Worm (Caenorhabditis elegans) whole organism, L4 larva: ENCODE measurements around the gene M142.8.

ENCODE experiments used
- D1046.2 ChIP-seq: fragments of 200-800 bp; sonication (Bioruptor generic); IDR thresholded peaks from 2 replicates; pipeline ENCODE4 v1.3.6; 2022; ENCODE audit warnings: missing genetic modification characterization, missing compliant biosample characterization
- F26F4.8 ChIP-seq: fragments of 200-800 bp; sonication (Bioruptor generic); conservative IDR thresholded peaks from 2 replicates; pipeline ENCODE4 v1.3.6; 2022; ENCODE audit warnings: missing genetic modification characterization, missing compliant biosample characterization
- F37D6.2 ChIP-seq: sonication (generic microtip); optimal IDR thresholded peaks from 2 replicates; lab custom pipeline; 2016; ENCODE audit warnings: mild to moderate bottlenecking, missing genetic modification characterization, missing compliant biosample characterization
- F49E8.2 ChIP-seq: sonication (generic microtip); optimal IDR thresholded peaks from 2 replicates; lab custom pipeline; 2016; ENCODE audit warnings: missing compliant biosample characterization, mild to moderate bottlenecking, missing genetic modification characterization, borderline replicate concordance
- T20F7.1 ChIP-seq: fragments of 200-800 bp; sonication (Bioruptor generic); optimal IDR thresholded peaks from 2 replicates; lab custom pipeline; 2018; ENCODE audit warnings: mild to moderate bottlenecking, missing genetic modification characterization, missing compliant biosample characterization
- Y48G9A.11 ChIP-seq: fragments of 200-800 bp; sonication (Bioruptor generic); IDR thresholded peaks from 2 replicates; pipeline ENCODE4 v1.3.6; 2022; ENCODE audit warnings: missing genetic modification reagents, missing genetic modification characterization, missing compliant biosample characterization
- Y75B8A.6 ChIP-seq: fragments of 200-800 bp; sonication (Bioruptor generic); IDR thresholded peaks from 2 replicates; pipeline ENCODE4 v1.3.6; 2022; ENCODE audit warnings: missing genetic modification reagents, missing genetic modification characterization, missing compliant biosample characterization
- ZK337.2 ChIP-seq: fragments of 200-800 bp; sonication (Bioruptor generic); IDR thresholded peaks from 2 replicates; pipeline ENCODE4 v1.3.6; 2022; ENCODE audit warnings: missing genetic modification reagents, missing genetic modification characterization, missing compliant biosample characterization
- ZK546.5 ChIP-seq, 2 experiments: sonication (generic microtip); optimal IDR thresholded peaks; 2 replicates each; lab custom pipeline; 2017; ENCODE audit warnings: missing biosample characterization in 2 of 2, missing genetic modification characterization in 2 of 2
- aha-1 ChIP-seq: fragments of 150-350 bp; peaks from one replicate; lab custom pipeline; 2014; ENCODE audit warnings: missing biosample characterization, missing genetic modification characterization
- ceh-20 ChIP-seq: fragments of 200-800 bp; sonication (Bioruptor generic); IDR thresholded peaks from 2 replicates; pipeline ENCODE4 v1.3.6; 2022; ENCODE audit warnings: missing genetic modification reagents, missing genetic modification characterization, missing compliant biosample characterization
- ceh-28 ChIP-seq: fragments of 150-350 bp; optimal IDR thresholded peaks from 2 replicates; lab custom pipeline; 2014; ENCODE audit warnings: missing biosample characterization, missing genetic modification reagents, missing genetic modification characterization
- ceh-32 ChIP-seq: sonication (generic microtip); optimal IDR thresholded peaks from 2 replicates; lab custom pipeline; 2016; ENCODE audit warnings: mild to moderate bottlenecking, missing genetic modification characterization, missing compliant biosample characterization; ENCODE audit not compliant: poor library complexity
- ceh-82 ChIP-seq: sonication (generic microtip); optimal IDR thresholded peaks from 2 replicates; lab custom pipeline; 2017; ENCODE audit warnings: missing biosample characterization, missing genetic modification characterization
- cey-2 ChIP-seq: sonication (generic microtip); optimal IDR thresholded peaks from 3 replicates; lab custom pipeline; 2017; ENCODE audit warnings: missing genetic modification characterization, mild to moderate bottlenecking, missing compliant biosample characterization, antibody characterized with exemption, borderline replicate concordance; ENCODE audit not compliant: insufficient read depth
- ctbp-1 ChIP-seq: fragments of 200-800 bp; sonication (Bioruptor generic); IDR thresholded peaks from 2 replicates; pipeline ENCODE4 v1.3.6; 2022; ENCODE audit warnings: missing genetic modification reagents, missing genetic modification characterization, missing compliant biosample characterization
- daf-12 ChIP-seq: fragments of 150-350 bp; optimal IDR thresholded peaks from 2 replicates; lab custom pipeline; 2014; ENCODE audit warnings: missing biosample characterization, missing genetic modification reagents, missing genetic modification characterization
- daf-19 ChIP-seq: fragments of 200-800 bp; sonication (Bioruptor generic); conservative IDR thresholded peaks from 2 replicates; pipeline ENCODE4 v1.3.6; 2022; ENCODE audit warnings: missing genetic modification characterization, missing compliant biosample characterization
- dmd-8 ChIP-seq: fragments of 200-800 bp; sonication (Bioruptor generic); IDR thresholded peaks from 2 replicates; pipeline ENCODE4 v1.3.6; 2022; ENCODE audit warnings: missing genetic modification characterization, missing compliant biosample characterization
- dpl-1 ChIP-seq: fragments of 150-350 bp; optimal IDR thresholded peaks from 2 replicates; lab custom pipeline; 2014; ENCODE audit warnings: missing biosample characterization, missing genetic modification reagents, missing genetic modification characterization
- dve-1 ChIP-seq: sonication (generic microtip); optimal IDR thresholded peaks from 2 replicates; lab custom pipeline; 2017; ENCODE audit warnings: antibody characterized with exemption, mild to moderate bottlenecking, missing genetic modification characterization, missing compliant biosample characterization; ENCODE audit not compliant: insufficient read depth
- egl-43 ChIP-seq: fragments of 200-800 bp; sonication (Bioruptor generic); IDR thresholded peaks from 2 replicates; pipeline ENCODE4 v1.3.6; 2022; ENCODE audit warnings: missing genetic modification reagents, missing genetic modification characterization, missing compliant biosample characterization
- hlh-11 ChIP-seq: fragments of 200-800 bp; sonication (Bioruptor generic); optimal IDR thresholded peaks from 2 replicates; lab custom pipeline; 2018; ENCODE audit warnings: mild to moderate bottlenecking, missing genetic modification characterization, missing compliant biosample characterization
- lin-1 ChIP-seq: fragments of 200-800 bp; sonication (Bioruptor generic); IDR thresholded peaks from 2 replicates; pipeline ENCODE4 v1.3.6; 2022; ENCODE audit warnings: missing genetic modification reagents, missing genetic modification characterization, missing compliant biosample characterization
- lin-13 ChIP-seq: fragments of 150-350 bp; optimal IDR thresholded peaks from 2 replicates; lab custom pipeline; 2014; ENCODE audit warnings: missing biosample characterization, missing genetic modification reagents, missing genetic modification characterization
- lin-29 ChIP-seq: fragments of 200-800 bp; sonication (Bioruptor generic); IDR thresholded peaks from 2 replicates; pipeline ENCODE4 v1.3.6; 2022; ENCODE audit warnings: missing genetic modification reagents, missing genetic modification characterization, missing compliant biosample characterization
- lin-39 ChIP-seq: fragments of 150-350 bp; optimal IDR thresholded peaks from 2 replicates; lab custom pipeline; 2014; ENCODE audit warnings: missing biosample characterization, missing genetic modification reagents, missing genetic modification characterization
- lir-3 ChIP-seq: sonication (generic microtip); optimal IDR thresholded peaks from 2 replicates; lab custom pipeline; 2016; ENCODE audit warnings: mild to moderate bottlenecking, missing genetic modification characterization, missing compliant biosample characterization
- lsy-2 ChIP-seq, 2 experiments: fragments of 150-350 bp in 1 of 2; sonication (generic microtip) in 1 of 2; optimal IDR thresholded peaks; 2 replicates each; lab custom pipeline; 2014 to 2017; ENCODE audit warnings: missing biosample characterization in 2 of 2, missing genetic modification characterization in 2 of 2
- madf-9 ChIP-seq: fragments of 200-800 bp; sonication (Bioruptor generic); conservative IDR thresholded peaks from 2 replicates; pipeline ENCODE4 v1.3.6; 2022; ENCODE audit warnings: missing genetic modification reagents, missing genetic modification characterization, missing compliant biosample characterization
- mdl-1 ChIP-seq, 2 experiments: fragments of 150-350 bp in 1 of 2; sonication (generic microtip) in 1 of 2; optimal IDR thresholded peaks; 2 replicates each; lab custom pipeline; 2014 to 2017; ENCODE audit warnings: missing biosample characterization in 2 of 2, missing genetic modification characterization in 2 of 2
- mes-2 ChIP-seq: sonication (generic microtip); optimal IDR thresholded peaks from 2 replicates; lab custom pipeline; 2016; ENCODE audit warnings: missing genotype, mild to moderate bottlenecking, missing genetic modification characterization, missing compliant biosample characterization; ENCODE audit not compliant: poor library complexity, severe bottlenecking
- mxl-2 ChIP-seq: fragments of 200-800 bp; sonication (Bioruptor generic); conservative IDR thresholded peaks from 2 replicates; pipeline ENCODE4 v1.3.6; 2022; ENCODE audit warnings: missing genetic modification reagents, missing genetic modification characterization, missing compliant biosample characterization
- nhr-237 ChIP-seq: sonication (generic microtip); optimal IDR thresholded peaks from 2 replicates; lab custom pipeline; 2017; ENCODE audit warnings: missing biosample characterization, missing genetic modification characterization
- nhr-6 ChIP-seq: fragments of 150-350 bp; optimal IDR thresholded peaks from 2 replicates; lab custom pipeline; 2014; ENCODE audit warnings: missing biosample characterization, missing genetic modification characterization
- rbr-2 ChIP-seq: sonication (generic microtip); optimal IDR thresholded peaks from 2 replicates; lab custom pipeline; 2016; ENCODE audit warnings: missing genotype, missing genetic modification characterization, missing compliant biosample characterization
- saeg-2 ChIP-seq: fragments of 200-800 bp; sonication (Bioruptor generic); IDR thresholded peaks from 2 replicates; pipeline ENCODE4 v1.3.6; 2022; ENCODE audit warnings: missing genetic modification reagents, missing genetic modification characterization, missing compliant biosample characterization
- sdz-12 ChIP-seq: fragments of 200-800 bp; sonication (Bioruptor generic); optimal IDR thresholded peaks from 2 replicates; lab custom pipeline; 2018; ENCODE audit warnings: mild to moderate bottlenecking, missing genetic modification characterization, missing compliant biosample characterization
- set-16 ChIP-seq: fragments of 200-800 bp; sonication (Bioruptor generic); IDR thresholded peaks from 2 replicates; pipeline ENCODE4 v1.3.6; 2022; ENCODE audit warnings: missing genetic modification reagents, missing genetic modification characterization, missing compliant biosample characterization
- skn-1 ChIP-seq: fragments of 150-350 bp; optimal IDR thresholded peaks from 2 replicates; lab custom pipeline; 2014; ENCODE audit warnings: missing biosample characterization, missing genetic modification characterization
- snpc-1.2 ChIP-seq: fragments of 200-800 bp; sonication (Bioruptor generic); IDR thresholded peaks from 2 replicates; pipeline ENCODE4 v1.3.6; 2022; ENCODE audit warnings: missing genetic modification reagents, missing genetic modification characterization, missing compliant biosample characterization
- tag-97 ChIP-seq: fragments of 200-800 bp; sonication (Bioruptor generic); IDR thresholded peaks from 2 replicates; pipeline ENCODE4 v1.3.6; 2022; ENCODE audit warnings: missing genetic modification characterization, missing compliant biosample characterization
- unc-130 ChIP-seq: sonication (generic microtip); optimal IDR thresholded peaks from 2 replicates; lab custom pipeline; 2016; ENCODE audit warnings: missing genetic modification reagents, missing genetic modification characterization, missing compliant biosample characterization
- zip-2 ChIP-seq: fragments of 150-350 bp; optimal IDR thresholded peaks from 2 replicates; lab custom pipeline; 2014; ENCODE audit warnings: missing biosample characterization, missing genetic modification characterization
- ztf-11 ChIP-seq: fragments of 150-350 bp; optimal IDR thresholded peaks from 2 replicates; lab custom pipeline; 2014; ENCODE audit warnings: missing biosample characterization, missing genetic modification characterization

Gene M142.8

DNA sequence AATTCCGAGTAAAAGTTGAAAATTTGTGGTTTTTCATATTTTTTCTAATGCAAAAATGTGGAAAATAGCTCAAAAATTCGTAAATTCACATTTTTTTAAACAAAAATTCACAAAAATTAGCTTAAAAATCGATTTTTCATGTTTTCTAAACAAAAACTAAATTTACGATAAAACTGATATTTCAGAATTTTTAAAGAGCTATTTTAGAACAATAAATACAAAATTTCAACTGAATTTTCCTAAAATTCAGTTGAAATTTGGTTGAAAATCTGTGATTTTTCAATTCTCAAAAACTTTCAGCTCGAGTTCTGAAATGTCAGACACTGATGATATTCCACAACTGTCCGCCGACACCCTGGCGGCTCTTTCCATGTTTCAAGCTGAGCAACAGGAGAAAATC is at the start of gene M142.8:
TSS of gene M142.8 (plus strand) at position 301 of the 400 bp plus-strand sequence.
- TF ChIP-seq daf-12 (tag; lab: Kevin White, UChicago) (no peak), saeg-2 (GFP tag; lab: Robert Waterston, UW) (no peak), F49E8.2 (tag; lab: Kevin White, UChicago) (no peak), dmd-8 (GFP tag; lab: Robert Waterston, UW) (no peak), dve-1 (tag; lab: Kevin White, UChicago) (no peak), zip-2 (tag; lab: Kevin White, UChicago) (no peak), mxl-2 (GFP tag; lab: Robert Waterston, UW) (no peak), snpc-1.2 (GFP tag; lab: Robert Waterston, UW) (no peak), dpl-1 (no peak), ctbp-1 (GFP tag; lab: Robert Waterston, UW) (no peak), egl-43 (no peak), skn-1 (tag; lab: Kevin White, UChicago) (no peak), ceh-20 (GFP tag; lab: Robert Waterston, UW) (no peak), ztf-11 (tag; lab: Kevin White, UChicago) (no peak), D1046.2 (no peak), ZK337.2 (no peak), rbr-2 (no peak), lsy-2 (tag; optimal IDR thresholded peaks at IDR 0.05; lab: Kevin White, UChicago) (no peak)
- TF ChIP-seq, all 104 proteins: peak for 0

DNA sequence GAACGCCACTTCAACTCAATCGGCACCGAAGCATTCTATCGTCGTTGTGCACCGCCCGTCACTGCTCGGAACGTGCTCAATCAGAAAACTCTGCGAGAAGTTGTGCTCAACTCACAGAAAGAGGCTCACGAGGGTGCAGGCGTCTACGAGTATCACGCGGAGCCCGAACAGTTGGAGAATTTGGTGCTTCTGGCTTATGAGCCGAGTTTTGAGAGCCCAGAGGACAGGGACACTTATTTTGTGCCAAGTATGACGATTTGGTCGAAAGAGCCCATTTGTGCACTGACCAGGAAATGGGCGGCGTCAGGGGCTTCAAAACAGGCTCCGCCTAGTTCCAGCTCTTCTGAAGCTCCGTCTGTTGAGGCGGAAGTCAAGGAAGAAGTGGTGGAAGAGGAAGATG is 44.6 kb upstream of the M142.8 start:
- TF ChIP-seq set-16 (peak; percentile 45), aha-1 (tag; lab: Kevin White, UChicago) (peak; percentile 93), cey-2 (no peak), zip-2 (tag; lab: Kevin White, UChicago) (no peak)

DNA sequence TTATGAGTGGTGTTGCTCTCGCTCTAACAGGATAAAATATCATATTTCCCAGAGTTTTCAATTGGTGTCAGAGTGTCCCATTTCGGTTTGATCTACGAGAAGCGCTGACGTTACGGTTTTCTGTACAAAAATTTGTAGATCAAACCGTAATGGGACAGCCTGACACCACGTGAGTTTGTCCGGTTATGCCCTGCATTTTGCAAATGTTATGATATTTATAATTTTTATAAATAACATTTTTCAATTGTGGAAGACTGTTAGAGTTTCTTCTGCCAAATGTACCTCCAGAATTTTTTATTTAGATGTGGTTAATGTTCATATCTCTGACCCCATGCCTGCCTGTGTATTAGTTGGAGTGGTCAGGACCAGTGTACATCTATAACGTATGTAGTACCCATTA is 39.2 kb upstream of the M142.8 start, which contains the start of gene fbxb-87:
TSS of gene fbxb-87 (plus strand) at position 301 of the 400 bp plus-strand sequence.
- TF ChIP-seq lin-1 (no peak), F26F4.8 (GFP tag; lab: Robert Waterston, UW) (no peak), ceh-32 (tag; lab: Kevin White, UChicago) (no peak), lin-29 (GFP tag; lab: Robert Waterston, UW) (no peak), D1046.2 (no peak), tag-97 (GFP tag; lab: Robert Waterston, UW) (no peak), mdl-1 (tag; optimal IDR thresholded peaks at IDR 0.05; lab: Kevin White, UChicago) (no peak), mes-2 (tag; lab: Kevin White, UChicago) (no peak), daf-19 (GFP tag; lab: Robert Waterston, UW) (no peak), madf-9 (GFP tag; lab: Robert Waterston, UW) (no peak), sdz-12 (GFP tag; lab: Kevin White, UChicago) (no peak)

DNA sequence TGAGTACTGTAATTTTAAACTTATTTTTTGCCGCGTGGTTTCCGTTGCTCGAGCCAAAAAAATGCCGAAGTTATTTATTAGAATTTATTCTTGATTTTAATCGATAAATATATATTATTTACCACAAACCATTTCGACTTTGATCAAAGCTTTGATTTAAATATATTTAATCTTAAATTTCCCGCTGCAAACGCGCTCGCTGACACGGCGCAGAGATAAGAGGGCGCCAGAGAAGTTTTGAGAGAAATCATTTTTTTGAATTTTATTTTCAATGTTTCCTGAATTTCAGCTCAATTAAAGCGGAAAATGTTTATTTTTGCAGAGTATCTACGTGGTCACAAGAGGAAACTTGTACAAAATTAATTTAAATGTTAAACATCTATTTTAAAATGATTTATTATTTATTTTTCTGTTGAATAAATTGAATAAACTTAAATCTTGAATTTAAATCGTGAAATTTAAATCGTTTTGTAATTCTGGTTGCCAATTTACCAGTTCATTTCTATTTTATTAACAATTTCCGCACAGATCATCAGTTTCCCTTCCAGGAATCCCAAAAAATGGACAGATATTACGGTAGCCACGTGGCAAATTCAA is 37.5 kb upstream of the M142.8 start, which contains the start of gene com-1:
TSS of gene com-1 (plus strand) at position 547 of the 597 bp plus-strand sequence.
- TF ChIP-seq aha-1 (tag; lab: Kevin White, UChicago) (no peak), nhr-237 (no peak), dve-1 (tag; lab: Kevin White, UChicago) (no peak), Y48G9A.11 (GFP tag; lab: Robert Waterston, UW) (no peak), cey-2 (no peak), mes-2 (tag; lab: Kevin White, UChicago) (peak; percentile 79), lir-3 (tag; lab: Kevin White, UChicago) (no peak), F37D6.2 (tag; lab: Kevin White, UChicago) (no peak), T20F7.1 (no peak), ceh-28 (no peak), ZK546.5 (tag; optimal IDR thresholded peaks at IDR 0.05; lab: Kevin White, UChicago) (no peak), unc-130 (GFP tag; lab: Kevin White, UChicago) (no peak), lin-13 (no peak), saeg-2 (GFP tag; lab: Robert Waterston, UW) (no peak), rbr-2 (peak; percentile 12), lin-39 (no peak), ceh-82 (tag; lab: Kevin White, UChicago) (no peak), Y75B8A.6 (no peak), nhr-6 (tag; lab: Kevin White, UChicago) (peak; percentile 21), hlh-11 (tag; lab: Kevin White, UChicago) (no peak)
